Fruit fly (Drosophila melanogaster) whole organism, embryonic: ENCODE data around the gene CG5776.

Source experiments
- Atf-2 ChIP-seq: fragments of 200-800 bp; sonication (Bioruptor generic); optimal IDR thresholded peaks from 2 replicates; lab custom pipeline; 2016; ENCODE audit warnings: missing biosample characterization, missing genetic modification characterization
- CG10431 ChIP-seq: fragments of 200-800 bp; sonication (Bioruptor generic); optimal IDR thresholded peaks from 3 replicates; lab custom pipeline; 2018; ENCODE audit warnings: missing biosample characterization, mild to moderate bottlenecking, missing genetic modification characterization
- CG11247 ChIP-seq: fragments of 200-800 bp; sonication (Bioruptor generic); IDR thresholded peaks from 2 replicates; pipeline ENCODE4 v1.3.6; 2022; ENCODE audit warnings: missing biosample characterization, missing genetic modification characterization
- CG12236 ChIP-seq: fragments of 200-800 bp; sonication (Bioruptor generic); optimal IDR thresholded peaks from 2 replicates; lab custom pipeline; 2016; ENCODE audit warnings: missing biosample characterization, missing genetic modification characterization
- CG12391 ChIP-seq: fragments of 200-800 bp; sonication (Bioruptor generic); optimal IDR thresholded peaks from 3 replicates; lab custom pipeline; 2018; ENCODE audit warnings: missing biosample characterization, mild to moderate bottlenecking, missing genetic modification characterization, moderate library complexity
- CG12659 ChIP-seq: fragments of 200-800 bp; sonication (Bioruptor generic); optimal IDR thresholded peaks from 3 replicates; lab custom pipeline; 2017; ENCODE audit warnings: mild to moderate bottlenecking, missing biosample characterization, missing genetic modification reagents, missing genetic modification characterization
- CG12744 ChIP-seq: fragments of 200-800 bp; sonication (Bioruptor generic); optimal IDR thresholded peaks from 2 replicates; lab custom pipeline; 2016; ENCODE audit warnings: missing biosample characterization, missing genetic modification characterization
- CG13624 ChIP-seq: fragments of 200-800 bp; sonication (Bioruptor generic); optimal IDR thresholded peaks from 2 replicates; lab custom pipeline; 2016; ENCODE audit warnings: missing biosample characterization, missing genetic modification characterization
- CG13775 ChIP-seq: fragments of 200-800 bp; sonication (Bioruptor generic); optimal IDR thresholded peaks from 3 replicates; lab custom pipeline; 2017; ENCODE audit warnings: missing biosample characterization, mild to moderate bottlenecking, missing genetic modification characterization
- CG14710 ChIP-seq: fragments of 200-800 bp; sonication (Bioruptor generic); optimal IDR thresholded peaks from 3 replicates; lab custom pipeline; 2019; ENCODE audit warnings: missing biosample characterization, mild to moderate bottlenecking, missing genetic modification characterization, moderate library complexity
- CG16863 ChIP-seq: fragments of 200-800 bp; sonication (Bioruptor generic); optimal IDR thresholded peaks from 3 replicates; lab custom pipeline; 2016; ENCODE audit warnings: missing biosample characterization, missing genetic modification characterization
- CG17385 ChIP-seq: fragments of 200-800 bp; sonication (Bioruptor generic); optimal IDR thresholded peaks from 3 replicates; lab custom pipeline; 2018; ENCODE audit warnings: missing biosample characterization, mild to moderate bottlenecking, missing genetic modification characterization
- CG17568 ChIP-seq: fragments of 200-800 bp; sonication (Bioruptor generic); optimal IDR thresholded peaks from 2 replicates; lab custom pipeline; 2018; ENCODE audit warnings: missing biosample characterization, mild to moderate bottlenecking, missing genetic modification characterization, moderate library complexity
- CG17802 ChIP-seq: fragments of 200-800 bp; sonication (Bioruptor generic); optimal IDR thresholded peaks from 2 replicates; lab custom pipeline; 2018; ENCODE audit warnings: missing biosample characterization, mild to moderate bottlenecking, missing genetic modification characterization, moderate library complexity
- CG18476 ChIP-seq: fragments of 200-800 bp; sonication (Bioruptor generic); optimal IDR thresholded peaks from 2 replicates; lab custom pipeline; 2016; ENCODE audit warnings: missing biosample characterization, mild to moderate bottlenecking, missing genetic modification characterization
- CG2712 ChIP-seq: fragments of 200-800 bp; optimal IDR thresholded peaks from 3 replicates; lab custom pipeline; 2019; ENCODE audit warnings: missing biosample characterization, mild to moderate bottlenecking, missing genetic modification characterization, moderate library complexity
- CG30431 ChIP-seq: fragments of 200-800 bp; sonication (Bioruptor generic); optimal IDR thresholded peaks from 2 replicates; lab custom pipeline; 2017; ENCODE audit warnings: missing biosample characterization, missing genetic modification characterization
- CG3995 ChIP-seq: fragments of 200-800 bp; sonication (Bioruptor generic); optimal IDR thresholded peaks from 3 replicates; lab custom pipeline; 2016; ENCODE audit warnings: missing biosample characterization, missing genetic modification characterization
- CG6654 ChIP-seq: fragments of 200-800 bp; sonication (Bioruptor generic); optimal IDR thresholded peaks from 2 replicates; lab custom pipeline; 2017; ENCODE audit warnings: missing biosample characterization, mild to moderate bottlenecking, missing genetic modification characterization
- CG6813 ChIP-seq: fragments of 200-800 bp; sonication (Bioruptor generic); optimal IDR thresholded peaks from 2 replicates; lab custom pipeline; 2017; ENCODE audit warnings: missing biosample characterization, missing genetic modification characterization, mild to moderate bottlenecking, moderate library complexity, missing genetic modification reagents
- CG7963 ChIP-seq: fragments of 200-800 bp; sonication (Bioruptor generic); IDR thresholded peaks from 3 replicates; pipeline ENCODE4 v1.3.6; 2022; ENCODE audit warnings: missing biosample characterization, missing genetic modification characterization; ENCODE audit not compliant: partially characterized antibody
- CG8388 ChIP-seq: fragments of 200-800 bp; sonication (Bioruptor generic); optimal IDR thresholded peaks from 2 replicates; lab custom pipeline; 2019; ENCODE audit warnings: missing biosample characterization, mild to moderate bottlenecking, missing genetic modification characterization, moderate library complexity
- Chrac-16 ChIP-seq: fragments of 200-800 bp; sonication (Bioruptor generic); optimal IDR thresholded peaks from 3 replicates; lab custom pipeline; 2016; ENCODE audit warnings: missing biosample characterization, missing genetic modification characterization
- D19B ChIP-seq: fragments of 200-800 bp; sonication (Bioruptor generic); optimal IDR thresholded peaks from 2 replicates; lab custom pipeline; 2017; ENCODE audit warnings: missing biosample characterization, mild to moderate bottlenecking, missing genetic modification characterization
- Dip2 ChIP-seq: fragments of 200-800 bp; sonication (Bioruptor generic); IDR thresholded peaks from 2 replicates; pipeline ENCODE4 v1.3.6; 2022; ENCODE audit warnings: missing biosample characterization, missing genetic modification characterization
- ERR ChIP-seq: fragments of 200-800 bp; sonication (Bioruptor generic); optimal IDR thresholded peaks from 2 replicates; lab custom pipeline; 2016; ENCODE audit warnings: missing biosample characterization, missing genetic modification characterization
- Ets97D ChIP-seq: fragments of 200-800 bp; sonication (Bioruptor generic); optimal IDR thresholded peaks from 3 replicates; lab custom pipeline; 2016; ENCODE audit warnings: missing biosample characterization, missing genetic modification characterization
- Hr3 ChIP-seq: fragments of 200-800 bp; sonication (Bioruptor generic); optimal IDR thresholded peaks from 3 replicates; lab custom pipeline; 2016; ENCODE audit warnings: missing biosample characterization, missing genetic modification characterization
- Rx ChIP-seq: fragments of 200-800 bp; sonication (Bioruptor generic); IDR thresholded peaks from 2 replicates; pipeline ENCODE4 v1.3.6; 2022; ENCODE audit warnings: missing biosample characterization, missing genetic modification characterization
- Xbp1 ChIP-seq: fragments of 200-800 bp; sonication (Bioruptor generic); optimal IDR thresholded peaks from 3 replicates; lab custom pipeline; 2016; ENCODE audit warnings: missing biosample characterization, mild to moderate bottlenecking, missing genetic modification characterization
- amos ChIP-seq: fragments of 200-800 bp; sonication (Bioruptor generic); IDR thresholded peaks from 2 replicates; pipeline ENCODE4 v1.3.6; 2022; ENCODE audit warnings: missing biosample characterization, missing genetic modification characterization; ENCODE audit not compliant: partially characterized antibody
- cad ChIP-seq: fragments of >200 bp; optimal IDR thresholded peaks from 2 replicates; lab custom pipeline; 2017; ENCODE audit warnings: missing biosample characterization, missing genetic modification characterization
- chm ChIP-seq: fragments of 200-800 bp; sonication (Bioruptor generic); IDR thresholded peaks from 2 replicates; pipeline ENCODE4 v1.3.6; 2022; ENCODE audit warnings: missing biosample characterization, missing genetic modification characterization
- da ChIP-seq: fragments of 200-800 bp; sonication (Bioruptor generic); optimal IDR thresholded peaks from 2 replicates; lab custom pipeline; 2016; ENCODE audit warnings: missing biosample characterization, missing genetic modification characterization
- dpn ChIP-seq, 2 experiments: fragments of 200-800 bp; sonication (Bioruptor generic); optimal IDR thresholded peaks; 3 replicates each; lab custom pipeline; 2016; ENCODE audit warnings: missing biosample characterization in 2 of 2, missing genetic modification characterization in 2 of 2
- gfzf ChIP-seq: fragments of 200-800 bp; sonication (Bioruptor generic); optimal IDR thresholded peaks from 2 replicates; lab custom pipeline; 2016; ENCODE audit warnings: missing biosample characterization, mild to moderate bottlenecking, missing genetic modification characterization, moderate library complexity
- hb ChIP-seq: fragments of 200-800 bp; sonication (Bioruptor generic); IDR thresholded peaks from 3 replicates; pipeline ENCODE4 v1.3.6; 2022; ENCODE audit warnings: missing biosample characterization, missing genetic modification characterization; ENCODE audit not compliant: partially characterized antibody
- her ChIP-seq: fragments of 200-800 bp; sonication (Bioruptor generic); optimal IDR thresholded peaks from 2 replicates; lab custom pipeline; 2016; ENCODE audit warnings: missing biosample characterization, missing genetic modification characterization
- hkb ChIP-seq, 2 experiments: fragments of 200-800 bp in 1 of 2; fragments of >200 bp in 1 of 2; sonication (Bioruptor generic) in 1 of 2; IDR thresholded peaks in 1 of 2; optimal IDR thresholded peaks in 1 of 2; 2 replicates each; pipeline versions ENCODE4 v1.3.6 to Lab custom; 2017 to 2022; ENCODE audit warnings: missing biosample characterization in 1 of 2, missing genetic modification characterization in 1 of 2
- klu ChIP-seq: fragments of 200-800 bp; sonication (Bioruptor generic); IDR thresholded peaks from 2 replicates; pipeline ENCODE4 v1.3.6; 2022; ENCODE audit warnings: missing biosample characterization, missing genetic modification characterization
- lbe ChIP-seq: fragments of 200-800 bp; sonication (Bioruptor generic); optimal IDR thresholded peaks from 2 replicates; lab custom pipeline; 2016; ENCODE audit warnings: missing biosample characterization, mild to moderate bottlenecking, missing genetic modification characterization
- org-1 ChIP-seq: fragments of 200-800 bp; sonication (Bioruptor generic); optimal IDR thresholded peaks from 2 replicates; lab custom pipeline; 2017; ENCODE audit warnings: missing biosample characterization, missing genetic modification characterization
- rib ChIP-seq: fragments of 200-800 bp; sonication (Bioruptor generic); IDR thresholded peaks from 2 replicates; pipeline ENCODE4 v1.3.6; 2022; ENCODE audit warnings: missing biosample characterization, missing genetic modification characterization
- sens ChIP-seq: fragments of 200-800 bp; sonication (Bioruptor generic); peaks from one replicate; lab custom pipeline; 2016; ENCODE audit warnings: missing biosample characterization, missing genetic modification characterization
- seq ChIP-seq: fragments of 200-800 bp; sonication (Bioruptor generic); IDR thresholded peaks from 2 replicates; pipeline ENCODE4 v1.3.6; 2022; ENCODE audit warnings: missing biosample characterization, missing genetic modification characterization
- sob ChIP-seq: fragments of 200-800 bp; sonication (Bioruptor generic); IDR thresholded peaks from 2 replicates; pipeline ENCODE4 v1.3.6; 2022; ENCODE audit warnings: missing biosample characterization, missing genetic modification characterization
- tap ChIP-seq: fragments of 200-800 bp; optimal IDR thresholded peaks from 3 replicates; lab custom pipeline; 2019; ENCODE audit warnings: missing biosample characterization, mild to moderate bottlenecking, missing genetic modification characterization, moderate library complexity
- ttk ChIP-seq: fragments of 200-800 bp; sonication (Bioruptor generic); IDR thresholded peaks from 2 replicates; pipeline ENCODE4 v2.1.2; 2022; ENCODE audit warnings: missing biosample characterization, missing genetic modification characterization
- wdn ChIP-seq: fragments of 200-800 bp; sonication (Bioruptor generic); IDR thresholded peaks from 2 replicates; pipeline ENCODE4 v1.3.6; 2022; ENCODE audit warnings: missing biosample characterization, missing genetic modification characterization
- zf30C ChIP-seq: fragments of 200-800 bp; sonication (Bioruptor generic); optimal IDR thresholded peaks from 3 replicates; lab custom pipeline; 2018; ENCODE audit warnings: missing biosample characterization, mild to moderate bottlenecking, missing genetic modification characterization

The CG5776 gene

DNA sequence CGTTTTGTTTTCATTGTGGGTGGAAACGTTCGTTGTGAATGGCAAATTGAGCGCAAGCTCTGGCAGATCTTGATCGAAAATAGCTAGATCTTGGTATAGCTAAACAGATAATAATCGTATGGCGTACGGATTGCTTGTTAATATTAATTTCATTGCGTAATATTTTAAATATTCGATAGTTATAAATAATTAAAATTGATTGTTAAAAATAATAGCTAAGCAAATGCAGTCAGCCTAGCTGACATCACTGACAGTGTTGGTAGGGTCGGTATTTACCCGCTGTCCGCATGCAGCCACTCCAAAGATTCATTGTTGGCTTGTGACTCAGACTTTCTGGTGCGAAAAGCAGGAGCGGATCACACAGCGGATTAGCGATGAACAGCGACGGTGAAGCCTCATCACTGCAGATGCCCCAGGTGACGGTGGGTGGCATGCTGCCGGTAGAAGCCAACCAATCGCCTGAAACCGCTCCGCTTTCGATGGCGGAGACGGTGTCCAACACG is at the start of gene CG5776, which contains the start of gene spict (continued):
- TF ChIP-seq hb (GFP tag; lab: Robert Waterston, UW) = no peak
- peak; percentile 66 for TF ChIP-seq CG18476 (GFP tag; lab: Kevin White, UChicago)
- TF ChIP-seq wdn = no peak; the same call in none of the 2 replicates
- TF ChIP-seq CG30431 (GFP tag; lab: Kevin White, UChicago) = peak; percentile 67
- no peak for TF ChIP-seq CG12744 (GFP tag; lab: Kevin White, UChicago)
- TF ChIP-seq CG2712 (tag; lab: Kevin White, UChicago) = peak; percentile 82
- no peak for TF ChIP-seq zf30C (GFP tag; lab: Kevin White, UChicago)
- peak; percentile 69; the same call in 1 of the 2 replicates for TF ChIP-seq Rx (GFP tag; lab: Robert Waterston, UW)
- no peak for TF ChIP-seq CG7963 (GFP tag; lab: Robert Waterston, UW)
- peak; percentile 58 for TF ChIP-seq Chrac-16
- peak; percentile 75 for TF ChIP-seq rib (GFP tag; lab: Robert Waterston, UW)
- 0 out of 2 replicates have a peak, but pooled peaks have one; percentile 58 for TF ChIP-seq seq
- peak in 1 of 2 experiments; percentile 28 for TF ChIP-seq dpn (GFP tag; optimal IDR thresholded peaks at IDR 0.05; lab: Kevin White, UChicago)
- TF ChIP-seq Hr3 (GFP tag; lab: Kevin White, UChicago) = peak; percentile 75
- no peak for TF ChIP-seq CG12236 (GFP tag; lab: Kevin White, UChicago)
- peak; percentile 91 for TF ChIP-seq sob
- TF ChIP-seq CG12659 (GFP tag; lab: Kevin White, UChicago) = peak; percentile 88
- no peak for TF ChIP-seq CG6654 (GFP tag; lab: Kevin White, UChicago)
- TF ChIP-seq chm (GFP tag; lab: Robert Waterston, UW) = peak; percentile 7; the same call in 1 of the 2 replicates
- peak; percentile 75 for TF ChIP-seq CG14710 (tag; lab: Kevin White, UChicago)
- no peak for TF ChIP-seq tap (tag; lab: Kevin White, UChicago)
- TF ChIP-seq cad (GFP tag; lab: Kevin White, UChicago) = no peak
- no peak for TF ChIP-seq CG16863 (GFP tag; lab: Kevin White, UChicago)
- peak; percentile 19 for TF ChIP-seq CG17802 (tag; lab: Kevin White, UChicago)
- TF ChIP-seq CG17385 = peak; percentile 68
- peak; percentile 62 for TF ChIP-seq hkb (optimal IDR thresholded peaks at IDR 0.05; lab: Kevin White, UChicago)
- TF ChIP-seq hkb (GFP tag; IDR thresholded peaks at IDR 0.05; lab: Robert Waterston, UW) = peak; percentile 69
- TF ChIP-seq her (GFP tag; lab: Kevin White, UChicago) = no peak
- peak; percentile 34; the same call in 1 of the 2 replicates for TF ChIP-seq amos (GFP tag; lab: Robert Waterston, UW)
- peak; percentile 25 for TF ChIP-seq Ets97D
- TF ChIP-seq CG12391 = peak; percentile 92
- TF ChIP-seq CG6813 (GFP tag; lab: Kevin White, UChicago) = peak; percentile 12
- TF ChIP-seq gfzf (GFP tag; lab: Kevin White, UChicago) = peak; percentile 53
- peak; percentile 75 for TF ChIP-seq Xbp1 (GFP tag; lab: Kevin White, UChicago)
- TF ChIP-seq CG3995 (GFP tag; lab: Kevin White, UChicago) = no peak
- TF ChIP-seq ttk (GFP tag; lab: Robert Waterston, UW) = peak; percentile 82
- no peak for TF ChIP-seq Dip2
- TF ChIP-seq CG11247 = peak; percentile 87
- TF ChIP-seq CG13775 (GFP tag; lab: Kevin White, UChicago) = peak; percentile 89
- no peak for TF ChIP-seq da (GFP tag; lab: Kevin White, UChicago)
- TF ChIP-seq Atf-2 (GFP tag; lab: Kevin White, UChicago) = peak; percentile 10
- TF ChIP-seq ERR (GFP tag; lab: Kevin White, UChicago) = no peak
- no peak for TF ChIP-seq CG17568 (GFP tag; lab: Kevin White, UChicago)
- TF ChIP-seq lbe (GFP tag; lab: Kevin White, UChicago) = peak; percentile 58
- peak; percentile 96 for TF ChIP-seq klu
- TF ChIP-seq CG10431 = no peak
- TF ChIP-seq org-1 (GFP tag; lab: Kevin White, UChicago) = peak; percentile 47
- peak; percentile 3 for TF ChIP-seq D19B (GFP tag; lab: Kevin White, UChicago)
- peak; percentile 39 for TF ChIP-seq CG13624 (GFP tag; lab: Kevin White, UChicago)
- peak; percentile 69 for TF ChIP-seq CG8388 (GFP tag; lab: Kevin White, UChicago)
- peak; percentile 79 for TF ChIP-seq sens
